Worm (Caenorhabditis elegans): ENCODE measurements around the gene prp-39.

ce11 chrV:5682530-5682929, at the start of gene prp-39:
- no peak for TF ChIP-seq ceh-18 (tag; optimal IDR thresholded peaks at IDR 0.05)
- no peak for TF ChIP-seq ttx-3 (tag; optimal IDR thresholded peaks at IDR 0.05)
- no peak for TF ChIP-seq nhr-11 (tag; optimal IDR thresholded peaks at IDR 0.05)
- TF ChIP-seq odd-2 (tag; optimal IDR thresholded peaks at IDR 0.05), result no peak
- TF ChIP-seq eyg-1 (tag; optimal IDR thresholded peaks at IDR 0.05), result no peak
